Worm (Caenorhabditis elegans) whole organism, L1 larva: ENCODE results near the gene T04C9.3.

ENCODE experiments used
- C04F5.9 ChIP-seq: sonication (generic microtip); optimal IDR thresholded peaks from 2 replicates; lab custom pipeline; 2016; ENCODE audit warnings: missing genetic modification characterization, missing compliant biosample characterization
- C16A3.4 ChIP-seq: fragments of 150-350 bp; optimal IDR thresholded peaks from 2 replicates; lab custom pipeline; 2014; ENCODE audit warnings: missing biosample characterization, missing genetic modification characterization
- F16B12.6 ChIP-seq: fragments of 150-350 bp; optimal IDR thresholded peaks from 2 replicates; lab custom pipeline; 2014; ENCODE audit warnings: missing biosample characterization, missing genetic modification characterization
- aha-1 ChIP-seq: fragments of 150-350 bp; optimal IDR thresholded peaks from 2 replicates; lab custom pipeline; 2014; ENCODE audit warnings: missing biosample characterization, missing genetic modification characterization
- ceh-82 ChIP-seq, 3 experiments: fragments of 150-350 bp in 1 of 3; sonication (generic microtip) in 2 of 3; optimal IDR thresholded peaks; 2 replicates each; lab custom pipeline; 2014 to 2017; ENCODE audit warnings: missing biosample characterization in 3 of 3, missing genetic modification characterization in 3 of 3
- dpl-1 ChIP-seq, 3 experiments: fragments of 150-350 bp in 2 of 3; sonication (generic microtip) in 1 of 3; optimal IDR thresholded peaks; 2 replicates each; lab custom pipeline; 2014 to 2017; ENCODE audit warnings: missing biosample characterization in 3 of 3, missing genetic modification characterization in 3 of 3, missing genetic modification reagents in 3 of 3
- dsc-1 ChIP-seq: sonication (generic microtip); optimal IDR thresholded peaks from 2 replicates; lab custom pipeline; 2016; ENCODE audit warnings: mild to moderate bottlenecking, missing genetic modification characterization, missing compliant biosample characterization
- efl-1 ChIP-seq, 4 experiments: fragments of 150-350 bp; optimal IDR thresholded peaks in 3 of 4; peaks in 1 of 4; 1 replicate in 1 of 4; 2 replicates in 3 of 4; lab custom pipeline; 2014; ENCODE audit warnings: missing biosample characterization in 2 of 4, missing genetic modification characterization in 2 of 4, missing genetic modification reagents in 2 of 4
- egl-13 ChIP-seq: sonication (generic microtip); optimal IDR thresholded peaks from 2 replicates; lab custom pipeline; 2016; ENCODE audit warnings: missing genotype, missing genetic modification reagents, missing genetic modification characterization, missing compliant biosample characterization
- elt-2 ChIP-seq: sonication (generic microtip); optimal IDR thresholded peaks from 2 replicates; lab custom pipeline; 2016; ENCODE audit warnings: missing genetic modification characterization, mild to moderate bottlenecking, inconsistent platforms, missing compliant biosample characterization, missing genetic modification reagents
- elt-3 ChIP-seq, 6 experiments: fragments of 150-350 bp in 1 of 6; sonication (generic microtip); optimal IDR thresholded peaks; 2 replicates each; lab custom pipeline; 2017 to 2018; ENCODE audit warnings: missing biosample characterization in 6 of 6, missing genetic modification characterization in 6 of 6, inconsistent platforms in 1 of 6
- fkh-10 ChIP-seq: sonication (generic microtip); optimal IDR thresholded peaks from 2 replicates; lab custom pipeline; 2017; ENCODE audit warnings: missing biosample characterization, missing genetic modification reagents, missing genetic modification characterization
- fkh-4 ChIP-seq: sonication (generic microtip); optimal IDR thresholded peaks from 2 replicates; lab custom pipeline; 2016; ENCODE audit warnings: missing compliant biosample characterization, missing genetic modification characterization, borderline replicate concordance
- fkh-8 ChIP-seq: sonication (generic microtip); optimal IDR thresholded peaks from 2 replicates; lab custom pipeline; 2016; ENCODE audit warnings: mild to moderate bottlenecking, missing genetic modification characterization, missing compliant biosample characterization
- hlh-4 ChIP-seq: sonication (generic microtip); optimal IDR thresholded peaks from 2 replicates; lab custom pipeline; 2016; ENCODE audit warnings: mild to moderate bottlenecking, missing genetic modification characterization, missing compliant biosample characterization
- irx-1 ChIP-seq: sonication (generic microtip); optimal IDR thresholded peaks from 2 replicates; lab custom pipeline; 2016; ENCODE audit warnings: missing genetic modification characterization, missing compliant biosample characterization
- isw-1 ChIP-seq: fragments of 200-800 bp; sonication (Bioruptor generic); IDR thresholded peaks from 2 replicates; pipeline ENCODE4 v1.3.6; 2022; ENCODE audit warnings: missing genetic modification characterization, missing compliant biosample characterization
- jun-1 ChIP-seq: fragments of 150-350 bp; optimal IDR thresholded peaks from 2 replicates; lab custom pipeline; 2014; ENCODE audit warnings: missing biosample characterization, missing genetic modification reagents, missing genetic modification characterization
- lin-13 ChIP-seq: fragments of 150-350 bp; optimal IDR thresholded peaks from 2 replicates; lab custom pipeline; 2014; ENCODE audit warnings: missing biosample characterization, missing genetic modification reagents, missing genetic modification characterization
- lin-14 ChIP-seq: fragments of 200-800 bp; sonication (Bioruptor generic); optimal IDR thresholded peaks from 2 replicates; lab custom pipeline; 2018; ENCODE audit warnings: mild to moderate bottlenecking, missing genetic modification characterization, moderate library complexity, missing compliant biosample characterization
- lin-15B ChIP-seq: fragments of 150-350 bp; sonication (generic microtip); optimal IDR thresholded peaks from 3 replicates; lab custom pipeline; 2014; ENCODE audit warnings: missing biosample characterization, missing genetic modification characterization
- lin-35 ChIP-seq, 2 experiments: fragments of 150-350 bp; optimal IDR thresholded peaks; 2 replicates each; lab custom pipeline; 2014; ENCODE audit warnings: missing biosample characterization in 2 of 2, missing genetic modification characterization in 2 of 2, missing genetic modification reagents in 2 of 2
- lin-39 ChIP-seq: fragments of 150-350 bp; optimal IDR thresholded peaks from 2 replicates; lab custom pipeline; 2014; ENCODE audit warnings: missing biosample characterization, missing genetic modification reagents, missing genetic modification characterization
- lsy-2 ChIP-seq, 2 experiments: fragments of 150-350 bp; optimal IDR thresholded peaks; 2 replicates each; lab custom pipeline; 2014; ENCODE audit warnings: missing biosample characterization in 2 of 2, missing genetic modification characterization in 2 of 2
- mdl-1 ChIP-seq, 2 experiments: fragments of 150-350 bp; optimal IDR thresholded peaks; 2 replicates each; lab custom pipeline; 2014 to 2017; ENCODE audit warnings: missing biosample characterization in 2 of 2, missing genetic modification characterization in 2 of 2, inconsistent platforms in 1 of 2
- nhr-11 ChIP-seq: fragments of 150-350 bp; optimal IDR thresholded peaks from 2 replicates; lab custom pipeline; 2014; ENCODE audit warnings: missing biosample characterization, missing genetic modification characterization
- nhr-19 ChIP-seq: fragments of 200-800 bp; sonication (Bioruptor generic); conservative IDR thresholded peaks from 2 replicates; pipeline ENCODE4 v1.3.6; 2022; ENCODE audit warnings: missing genetic modification characterization, missing compliant biosample characterization
- nhr-20 ChIP-seq: sonication (generic microtip); optimal IDR thresholded peaks from 2 replicates; lab custom pipeline; 2016; ENCODE audit warnings: mild to moderate bottlenecking, missing genetic modification characterization, missing compliant biosample characterization
- nhr-237 ChIP-seq: fragments of 150-350 bp; optimal IDR thresholded peaks from 2 replicates; lab custom pipeline; 2014; ENCODE audit warnings: missing biosample characterization, missing genetic modification characterization
- nhr-47 ChIP-seq: sonication (generic microtip); optimal IDR thresholded peaks from 2 replicates; lab custom pipeline; 2016; ENCODE audit warnings: mild to moderate bottlenecking, missing genetic modification characterization, moderate library complexity, missing compliant biosample characterization
- nhr-71 ChIP-seq: sonication (generic microtip); optimal IDR thresholded peaks from 2 replicates; lab custom pipeline; 2016; ENCODE audit warnings: mild to moderate bottlenecking, missing genetic modification characterization, moderate library complexity, missing compliant biosample characterization
- nhr-76 ChIP-seq: sonication (generic microtip); optimal IDR thresholded peaks from 2 replicates; lab custom pipeline; 2017; ENCODE audit warnings: missing biosample characterization, missing genetic modification characterization
- nhr-77 ChIP-seq: fragments of 150-350 bp; optimal IDR thresholded peaks from 2 replicates; lab custom pipeline; 2014; ENCODE audit warnings: missing biosample characterization, missing genetic modification characterization
- nhr-85 ChIP-seq: sonication (generic microtip); peaks from one replicate; lab custom pipeline; 2016; ENCODE audit warnings: missing genetic modification characterization, inconsistent platforms, missing compliant biosample characterization
- nhr-90 ChIP-seq: sonication (generic microtip); optimal IDR thresholded peaks from 2 replicates; lab custom pipeline; 2016; ENCODE audit warnings: mild to moderate bottlenecking, missing genetic modification characterization, missing compliant biosample characterization; ENCODE audit not compliant: poor library complexity
- pax-3 ChIP-seq: fragments of 200-800 bp; sonication (Bioruptor generic); optimal IDR thresholded peaks from 2 replicates; lab custom pipeline; 2018; ENCODE audit warnings: mild to moderate bottlenecking, missing genetic modification characterization, moderate library complexity, missing compliant biosample characterization
- snpc-4 ChIP-seq: fragments of 150-350 bp; optimal IDR thresholded peaks from 2 replicates; lab custom pipeline; 2014; ENCODE audit warnings: missing biosample characterization, missing genetic modification characterization
- snu-23 ChIP-seq: sonication (generic microtip); optimal IDR thresholded peaks from 2 replicates; lab custom pipeline; 2016; ENCODE audit warnings: missing genetic modification characterization, missing compliant biosample characterization
- swsn-7 ChIP-seq: sonication (generic microtip); optimal IDR thresholded peaks from 2 replicates; lab custom pipeline; 2016; ENCODE audit warnings: missing genetic modification characterization, missing compliant biosample characterization
- tbx-2 ChIP-seq: sonication (generic microtip); optimal IDR thresholded peaks from 2 replicates; lab custom pipeline; 2016; ENCODE audit warnings: missing genetic modification characterization, missing compliant biosample characterization
- unc-130 ChIP-seq: fragments of 150-350 bp; optimal IDR thresholded peaks from 2 replicates; lab custom pipeline; 2017; ENCODE audit warnings: missing biosample characterization, missing genetic modification characterization, inconsistent platforms
- unc-86 ChIP-seq: sonication (generic microtip); optimal IDR thresholded peaks from 2 replicates; lab custom pipeline; 2016; ENCODE audit warnings: missing genetic modification characterization, missing compliant biosample characterization
- xbp-1 ChIP-seq: sonication (generic microtip); optimal IDR thresholded peaks from 2 replicates; lab custom pipeline; 2016; ENCODE audit warnings: missing genetic modification characterization, missing compliant biosample characterization
- ztf-4 ChIP-seq: fragments of 150-350 bp; optimal IDR thresholded peaks from 2 replicates; lab custom pipeline; 2014; ENCODE audit warnings: missing biosample characterization, missing genetic modification characterization

T04C9.3 gene

DNA sequence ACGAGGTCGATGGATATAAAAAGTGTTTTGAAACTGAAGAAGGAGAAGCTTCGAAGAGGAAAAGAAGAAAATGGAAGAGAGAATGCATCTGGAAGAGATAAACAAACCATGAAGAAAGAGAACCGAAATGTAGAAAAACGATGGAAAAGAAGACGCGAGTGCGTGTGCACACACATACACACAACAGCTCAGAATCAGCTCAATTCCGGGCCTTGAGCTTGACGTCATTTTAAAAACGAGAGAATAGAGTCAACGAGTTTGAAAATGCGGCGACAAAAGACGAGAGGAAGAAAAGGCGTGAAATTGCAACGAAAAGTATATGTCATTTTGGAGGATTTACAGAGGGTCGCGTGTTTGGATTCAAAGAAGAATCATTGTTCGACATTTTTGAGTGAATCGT is 14.2 kb downstream of the T04C9.3 start (continued):
- TF ChIP-seq pax-3 = peak; percentile 44
- TF ChIP-seq xbp-1 = peak; percentile 32
- TF ChIP-seq dsc-1 = peak; percentile 77
- peak; percentile 52 for TF ChIP-seq nhr-71 (tag; lab: Kevin White, UChicago)
- TF ChIP-seq fkh-10 = peak; percentile 15
- no peak for TF ChIP-seq lin-15B (tag; lab: Kevin White, UChicago)
- no peak for TF ChIP-seq C04F5.9 (tag; lab: Kevin White, UChicago)
- peak in 2 of 3 experiments; percentile 14 to 43 for TF ChIP-seq ceh-82 (tag; optimal IDR thresholded peaks at IDR 0.05; lab: Kevin White, UChicago)
- TF ChIP-seq lin-14 (GFP tag; lab: Kevin White, UChicago) = peak; percentile 80
- peak; percentile 74 for TF ChIP-seq fkh-8
- TF ChIP-seq nhr-76 = no peak
- TF ChIP-seq lsy-2 (tag; optimal IDR thresholded peaks at IDR 0.05; lab: Kevin White, UChicago) = peak; percentile 20 to 62

DNA sequence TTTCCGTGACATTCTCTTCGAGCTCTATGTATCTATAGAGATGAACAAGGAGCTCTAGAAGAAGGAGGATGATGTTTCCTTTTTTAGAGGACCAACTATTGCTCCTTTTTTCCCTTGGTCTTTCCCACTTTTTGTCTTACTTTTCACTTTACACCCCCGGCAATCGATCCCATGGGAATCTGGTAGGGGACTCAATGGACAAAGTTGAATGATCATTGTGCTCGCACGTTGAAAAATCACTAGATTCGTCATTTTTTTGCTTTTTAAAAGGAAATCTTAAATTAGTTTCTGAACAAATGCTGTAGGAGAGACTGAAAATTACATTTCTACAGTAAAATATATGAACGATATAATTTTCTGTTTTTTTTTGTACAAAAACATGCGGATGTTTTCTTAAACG is 16.6 kb downstream of the T04C9.3 start:
- TF ChIP-seq nhr-19 = no peak
- no peak for TF ChIP-seq efl-1 (optimal IDR thresholded peaks at IDR 0.05; lab: Kevin White, UChicago)
- TF ChIP-seq efl-1 (GFP tag; optimal IDR thresholded peaks at IDR 0.05 in 1 of 2; lab: Kevin White, UChicago) = peak in 1 of 2 experiments; percentile 51

DNA sequence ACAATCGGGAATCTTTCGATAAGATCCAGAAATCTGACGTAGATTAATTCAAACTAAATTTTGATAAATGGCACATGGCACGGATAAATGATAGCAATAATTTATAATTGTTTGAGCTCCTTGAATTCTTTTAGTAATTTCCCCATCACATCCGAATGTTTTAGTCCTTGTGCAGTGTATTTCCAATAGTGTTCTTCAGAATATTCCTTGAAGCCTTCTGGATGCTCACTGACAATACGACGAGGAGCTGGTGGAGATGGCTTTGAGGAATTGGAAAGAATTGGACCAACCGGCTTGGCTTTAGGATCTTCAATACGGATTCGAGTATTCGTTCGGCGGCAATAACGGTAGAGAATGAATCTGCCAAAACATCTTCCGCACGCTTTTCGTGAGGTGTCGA is 21.0 kb downstream of the T04C9.3 start:
- no peak for TF ChIP-seq lin-39 (tag; lab: Kevin White, UChicago)
- no peak for TF ChIP-seq ztf-4 (tag; lab: Kevin White, UChicago)
- TF ChIP-seq dsc-1 = peak; percentile 12
- TF ChIP-seq efl-1 (optimal IDR thresholded peaks at IDR 0.05; lab: Kevin White, UChicago) = no peak
- TF ChIP-seq efl-1 (GFP tag; optimal IDR thresholded peaks at IDR 0.05 in 1 of 2; lab: Kevin White, UChicago) = peak in 1 of 2 experiments; percentile 90

DNA sequence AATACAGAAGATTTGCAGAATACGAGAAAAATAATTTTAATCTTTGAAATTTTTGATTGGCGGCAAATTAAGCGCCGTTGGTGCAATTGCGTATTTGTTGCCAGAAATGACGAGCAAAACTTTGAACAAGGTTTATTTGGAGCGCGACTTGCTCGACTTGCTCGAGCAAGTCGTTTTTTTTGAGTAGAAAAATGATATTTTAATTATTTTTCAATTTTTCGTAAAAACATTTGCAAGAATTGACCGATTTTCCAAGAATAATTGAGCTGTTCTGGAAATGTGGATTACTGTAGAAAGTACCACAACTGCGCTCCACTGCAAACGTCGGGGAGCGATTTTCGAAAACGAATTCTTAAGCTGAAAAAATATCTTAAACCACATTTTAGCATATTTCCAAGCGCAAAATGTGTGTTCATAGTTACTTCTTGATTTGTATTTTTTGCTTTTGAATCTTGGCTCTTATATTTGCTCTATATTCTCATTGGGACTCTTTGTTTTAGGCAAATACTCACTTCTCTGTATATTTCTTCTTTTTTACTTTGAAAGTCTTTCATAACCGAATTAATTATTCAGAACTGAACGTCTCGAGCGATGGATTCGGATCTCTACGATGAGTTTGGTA is 23.7 kb downstream of the T04C9.3 start, which contains the start of the genes gcna-1 and eftu-2:
gcna-1 (minus strand) TSS at position 96 of the 622 bp plus-strand sequence.
eftu-2 (plus strand) TSS at position 572 of the 622 bp plus-strand sequence.
- TF ChIP-seq lin-14 (GFP tag; lab: Kevin White, UChicago) (peak; percentile 54), snu-23 (peak; percentile 68), unc-130 (tag; lab: Kevin White, UChicago) (no peak), lin-39 (tag; lab: Kevin White, UChicago) (no peak), nhr-90 (tag; lab: Kevin White, UChicago) (peak; percentile 43), nhr-19 (peak; percentile 8; the same call in 1 of the 2 replicates), swsn-7 (tag; lab: Kevin White, UChicago) (peak; percentile 60), lsy-2 (tag; optimal IDR thresholded peaks at IDR 0.05; lab: Kevin White, UChicago) (peak; percentile 78 to 97), snpc-4 (tag; lab: Kevin White, UChicago) (peak; percentile 31), nhr-85 (tag; lab: Kevin White, UChicago) (peak; percentile 69), egl-13 (tag; lab: Kevin White, UChicago) (peak; percentile 61), lin-13 (GFP tag; lab: Kevin White, UChicago) (peak; percentile 19), mdl-1 (tag; optimal IDR thresholded peaks at IDR 0.05; lab: Kevin White, UChicago) (peak in 1 of 2 experiments; percentile 25), aha-1 (tag; lab: Kevin White, UChicago) (no peak), xbp-1 (peak; percentile 60), unc-86 (tag; lab: Kevin White, UChicago) (peak; percentile 45), elt-3 (tag; optimal IDR thresholded peaks at IDR 0.05; lab: Kevin White, UChicago) (peak in 1 of 6 experiments; percentile 3), nhr-77 (tag; lab: Kevin White, UChicago) (no peak), fkh-4 (tag; lab: Kevin White, UChicago) (no peak), hlh-4 (tag; lab: Kevin White, UChicago) (no peak), F16B12.6 (tag; lab: Kevin White, UChicago) (peak; percentile 76), efl-1 (optimal IDR thresholded peaks at IDR 0.05; lab: Kevin White, UChicago) (peak; percentile 58 to 84), efl-1 (GFP tag; optimal IDR thresholded peaks at IDR 0.05 in 1 of 2; lab: Kevin White, UChicago) (peak; percentile 87 to 98), C16A3.4 (tag; lab: Kevin White, UChicago) (peak; percentile 38), tbx-2 (peak; percentile 66), isw-1 (GFP tag; lab: Robert Waterston, UW) (peak; percentile 47), dsc-1 (peak; percentile 53), nhr-237 (no peak), elt-2 (tag; lab: Kevin White, UChicago) (no peak), nhr-71 (tag; lab: Kevin White, UChicago) (peak; percentile 77), dpl-1 (GFP tag; optimal IDR thresholded peaks at IDR 0.05; lab: Kevin White, UChicago) (peak; percentile 77 to 86 (median 80)), nhr-11 (no peak), nhr-20 (peak; percentile 64), fkh-10 (no peak), irx-1 (tag; lab: Kevin White, UChicago) (peak; percentile 56), nhr-47 (tag; lab: Kevin White, UChicago) (peak; percentile 72), jun-1 (tag; lab: Kevin White, UChicago) (no peak), lin-35 (GFP tag; optimal IDR thresholded peaks at IDR 0.05; lab: Kevin White, UChicago) (peak; percentile 78 to 87)
